Fruit fly (Drosophila melanogaster) whole organism, embryonic: ENCODE data around the gene SamDC.

Experiments used
- CG10274 ChIP-seq: fragments of 200-800 bp; sonication (Bioruptor generic); optimal IDR thresholded peaks from 3 replicates; lab custom pipeline; 2017; ENCODE audit warnings: missing biosample characterization, mild to moderate bottlenecking, missing genetic modification characterization
- CG10959 ChIP-seq: fragments of 200-800 bp; sonication (Bioruptor generic); IDR thresholded peaks from 2 replicates; pipeline ENCODE4 v1.3.6; 2022; ENCODE audit warnings: missing biosample characterization, missing genetic modification characterization
- CG13424 ChIP-seq: fragments of 200-800 bp; sonication (Bioruptor generic); optimal IDR thresholded peaks from 2 replicates; lab custom pipeline; 2019; ENCODE audit warnings: missing biosample characterization, mild to moderate bottlenecking, missing genetic modification characterization, moderate library complexity
- CG13894 ChIP-seq: fragments of 200-800 bp; sonication (Bioruptor generic); optimal IDR thresholded peaks from 3 replicates; lab custom pipeline; 2018; ENCODE audit warnings: missing biosample characterization, mild to moderate bottlenecking, missing genetic modification characterization, moderate library complexity
- CG14441 ChIP-seq: fragments of 200-800 bp; sonication (Bioruptor generic); IDR thresholded peaks from 2 replicates; pipeline ENCODE4 v1.3.6; 2022; ENCODE audit warnings: missing biosample characterization, missing genetic modification characterization
- CG15479 ChIP-seq: fragments of 200-800 bp; sonication (Bioruptor generic); optimal IDR thresholded peaks from 3 replicates; lab custom pipeline; 2019; ENCODE audit warnings: missing biosample characterization, mild to moderate bottlenecking, missing genetic modification characterization, moderate library complexity
- CG1647 ChIP-seq: fragments of 200-800 bp; sonication (Bioruptor generic); optimal IDR thresholded peaks from 3 replicates; lab custom pipeline; 2016; ENCODE audit warnings: missing biosample characterization, missing genetic modification characterization
- CG17359 ChIP-seq: fragments of 200-800 bp; sonication (Bioruptor generic); optimal IDR thresholded peaks from 3 replicates; lab custom pipeline; 2018; ENCODE audit warnings: missing biosample characterization, mild to moderate bottlenecking, missing genetic modification characterization, moderate library complexity
- CG17385 ChIP-seq: fragments of 200-800 bp; sonication (Bioruptor generic); optimal IDR thresholded peaks from 3 replicates; lab custom pipeline; 2018; ENCODE audit warnings: missing biosample characterization, mild to moderate bottlenecking, missing genetic modification characterization
- CG2678 ChIP-seq: fragments of 200-800 bp; sonication (Bioruptor generic); optimal IDR thresholded peaks from 3 replicates; lab custom pipeline; 2019; ENCODE audit warnings: missing biosample characterization, mild to moderate bottlenecking, missing genetic modification characterization, moderate library complexity
- CG2712 ChIP-seq: fragments of 200-800 bp; optimal IDR thresholded peaks from 3 replicates; lab custom pipeline; 2019; ENCODE audit warnings: missing biosample characterization, mild to moderate bottlenecking, missing genetic modification characterization, moderate library complexity
- CG3281 ChIP-seq: fragments of 200-800 bp; sonication (Bioruptor generic); optimal IDR thresholded peaks from 3 replicates; lab custom pipeline; 2017; ENCODE audit warnings: missing biosample characterization, mild to moderate bottlenecking, missing genetic modification characterization
- CG4404 ChIP-seq: fragments of 200-800 bp; sonication (Bioruptor generic); IDR thresholded peaks from 2 replicates; pipeline ENCODE4 v1.3.6; 2022; ENCODE audit warnings: missing biosample characterization, missing genetic modification characterization
- CG6254 ChIP-seq: fragments of 200-800 bp; sonication (Bioruptor generic); optimal IDR thresholded peaks from 3 replicates; lab custom pipeline; 2017; ENCODE audit warnings: mild to moderate bottlenecking, missing biosample characterization, missing genetic modification reagents, missing genetic modification characterization
- CG7928 ChIP-seq: fragments of 200-800 bp; sonication (Bioruptor generic); optimal IDR thresholded peaks from 2 replicates; lab custom pipeline; 2017; ENCODE audit warnings: missing biosample characterization, mild to moderate bottlenecking, missing genetic modification characterization
- CG8290 ChIP-seq, 3 experiments: fragments of 200-800 bp; sonication (Bioruptor generic); optimal IDR thresholded peaks; 2 replicates each; lab custom pipeline; 2016 to 2019; ENCODE audit warnings: missing biosample characterization in 3 of 3, missing genetic modification characterization in 3 of 3, mild to moderate bottlenecking in 2 of 3, moderate library complexity in 1 of 3
- CG9437 ChIP-seq: fragments of 200-800 bp; sonication (Bioruptor generic); optimal IDR thresholded peaks from 2 replicates; lab custom pipeline; 2018; ENCODE audit warnings: missing biosample characterization, mild to moderate bottlenecking, missing genetic modification characterization
- CG9817 ChIP-seq: fragments of 200-800 bp; sonication (Bioruptor generic); optimal IDR thresholded peaks from 2 replicates; lab custom pipeline; 2018; ENCODE audit warnings: missing biosample characterization, mild to moderate bottlenecking, missing genetic modification characterization, moderate library complexity
- Gsc ChIP-seq: fragments of 200-800 bp; sonication (Bioruptor generic); IDR thresholded peaks from 2 replicates; pipeline ENCODE4 v1.3.6; 2022; ENCODE audit warnings: missing biosample characterization, missing genetic modification characterization
- HLH54F ChIP-seq: fragments of 200-800 bp; sonication (Bioruptor generic); optimal IDR thresholded peaks from 3 replicates; lab custom pipeline; 2016; ENCODE audit warnings: missing biosample characterization, missing genetic modification characterization
- Hsf ChIP-seq: fragments of 200-800 bp; sonication (Bioruptor generic); optimal IDR thresholded peaks from 3 replicates; lab custom pipeline; 2016; ENCODE audit warnings: missing biosample characterization, missing genetic modification characterization
- MTF-1 ChIP-seq: fragments of 200-800 bp; sonication (Bioruptor generic); optimal IDR thresholded peaks from 2 replicates; lab custom pipeline; 2018; ENCODE audit warnings: missing biosample characterization, mild to moderate bottlenecking, missing genetic modification characterization, borderline replicate concordance
- Myb ChIP-seq: fragments of 200-800 bp; sonication (Bioruptor generic); optimal IDR thresholded peaks from 2 replicates; lab custom pipeline; 2016; ENCODE audit warnings: missing biosample characterization, missing genetic modification characterization
- Rfx ChIP-seq: fragments of 200-800 bp; sonication (Bioruptor generic); IDR thresholded peaks from 2 replicates; pipeline ENCODE4 v1.3.6; 2022; ENCODE audit warnings: missing biosample characterization, missing genetic modification characterization
- Rx ChIP-seq: fragments of 200-800 bp; sonication (Bioruptor generic); IDR thresholded peaks from 2 replicates; pipeline ENCODE4 v1.3.6; 2022; ENCODE audit warnings: missing biosample characterization, missing genetic modification characterization
- Spps ChIP-seq: fragments of 200-800 bp; sonication (Bioruptor generic); optimal IDR thresholded peaks from 2 replicates; lab custom pipeline; 2018; ENCODE audit warnings: missing biosample characterization, mild to moderate bottlenecking, missing genetic modification characterization
- br ChIP-seq: fragments of >200 bp; optimal IDR thresholded peaks from 2 replicates; lab custom pipeline; 2017
- ci ChIP-seq: fragments of 200-800 bp; sonication (Bioruptor generic); IDR thresholded peaks from 3 replicates; pipeline ENCODE4 v1.3.6; 2022; ENCODE audit warnings: missing biosample characterization, missing genetic modification characterization
- dmrt11E ChIP-seq: fragments of 200-800 bp; sonication (Bioruptor generic); optimal IDR thresholded peaks from 3 replicates; lab custom pipeline; 2018; ENCODE audit warnings: missing biosample characterization, mild to moderate bottlenecking, missing genetic modification characterization, moderate library complexity
- dysf ChIP-seq: fragments of 200-800 bp; sonication (Bioruptor generic); IDR thresholded peaks from 3 replicates; pipeline ENCODE4 v1.3.6; 2022; ENCODE audit warnings: missing biosample characterization, missing genetic modification characterization
- en ChIP-seq: fragments of 200-800 bp; sonication (Bioruptor generic); optimal IDR thresholded peaks from 2 replicates; lab custom pipeline; 2016; ENCODE audit warnings: missing biosample characterization, missing genetic modification characterization
- fd3F ChIP-seq: fragments of 200-800 bp; sonication (Bioruptor generic); optimal IDR thresholded peaks from 2 replicates; lab custom pipeline; 2018; ENCODE audit warnings: missing biosample characterization, mild to moderate bottlenecking, missing genetic modification characterization, moderate library complexity
- fd64A ChIP-seq: fragments of 200-800 bp; sonication (Bioruptor generic); optimal IDR thresholded peaks from 3 replicates; lab custom pipeline; 2018; ENCODE audit warnings: missing biosample characterization, mild to moderate bottlenecking, missing genetic modification characterization
- h ChIP-seq: fragments of >200 bp; optimal IDR thresholded peaks from 2 replicates; lab custom pipeline; 2017
- ham ChIP-seq: fragments of 200-800 bp; sonication (Bioruptor generic); IDR thresholded peaks from 2 replicates; pipeline ENCODE4 v1.3.6; 2022; ENCODE audit warnings: missing biosample characterization, missing genetic modification characterization
- ind ChIP-seq: fragments of 200-800 bp; sonication (Bioruptor generic); optimal IDR thresholded peaks from 3 replicates; lab custom pipeline; 2016; ENCODE audit warnings: missing biosample characterization, missing genetic modification characterization
- lilli ChIP-seq: fragments of 200-800 bp; sonication (Bioruptor generic); optimal IDR thresholded peaks from 3 replicates; lab custom pipeline; 2016; ENCODE audit warnings: missing biosample characterization, missing genetic modification characterization
- nmo ChIP-seq: fragments of 200-800 bp; sonication (Bioruptor generic); optimal IDR thresholded peaks from 2 replicates; lab custom pipeline; 2018; ENCODE audit warnings: missing biosample characterization, mild to moderate bottlenecking, missing genetic modification characterization, moderate library complexity
- onecut ChIP-seq: fragments of 200-800 bp; sonication (Bioruptor generic); IDR thresholded peaks from 2 replicates; pipeline ENCODE4 v1.3.6; 2022; ENCODE audit warnings: missing biosample characterization, missing genetic modification characterization
- psq ChIP-seq: fragments of 200-800 bp; sonication (Bioruptor generic); optimal IDR thresholded peaks from 2 replicates; lab custom pipeline; 2017; ENCODE audit warnings: missing biosample characterization, missing genetic modification characterization
- pzg ChIP-seq: fragments of 200-800 bp; sonication (Bioruptor generic); optimal IDR thresholded peaks from 3 replicates; lab custom pipeline; 2018; ENCODE audit warnings: missing biosample characterization, mild to moderate bottlenecking, missing genetic modification characterization, moderate library complexity
- seq ChIP-seq: fragments of 200-800 bp; sonication (Bioruptor generic); IDR thresholded peaks from 2 replicates; pipeline ENCODE4 v1.3.6; 2022; ENCODE audit warnings: missing biosample characterization, missing genetic modification characterization
- slbo ChIP-seq: fragments of 200-800 bp; sonication (Bioruptor generic); IDR thresholded peaks from 2 replicates; pipeline ENCODE4 v1.3.6; 2022; ENCODE audit warnings: missing biosample characterization, missing genetic modification characterization
- slou ChIP-seq: fragments of 200-800 bp; sonication (Bioruptor generic); optimal IDR thresholded peaks from 3 replicates; lab custom pipeline; 2016; ENCODE audit warnings: missing biosample characterization, missing genetic modification characterization
- sna ChIP-seq: fragments of 200-800 bp; sonication (Bioruptor generic); IDR thresholded peaks from 2 replicates; pipeline ENCODE4 v1.3.6; 2022; ENCODE audit warnings: missing biosample characterization, missing genetic modification characterization; ENCODE audit not compliant: partially characterized antibody
- sob ChIP-seq: fragments of 200-800 bp; sonication (Bioruptor generic); IDR thresholded peaks from 2 replicates; pipeline ENCODE4 v1.3.6; 2022; ENCODE audit warnings: missing biosample characterization, missing genetic modification characterization
- tap ChIP-seq: fragments of 200-800 bp; optimal IDR thresholded peaks from 3 replicates; lab custom pipeline; 2019; ENCODE audit warnings: missing biosample characterization, mild to moderate bottlenecking, missing genetic modification characterization, moderate library complexity
- tgo ChIP-seq: fragments of 200-800 bp; sonication (Bioruptor generic); IDR thresholded peaks from 3 replicates; pipeline ENCODE4 v1.3.6; 2022; ENCODE audit warnings: missing biosample characterization, missing genetic modification characterization
- tio ChIP-seq: fragments of 200-800 bp; sonication (Bioruptor generic); optimal IDR thresholded peaks from 2 replicates; lab custom pipeline; 2017; ENCODE audit warnings: missing biosample characterization, missing genetic modification characterization, inconsistent platforms
- tll ChIP-seq, 2 experiments: fragments of 200-800 bp in 1 of 2; fragments of >200 bp in 1 of 2; sonication (Bioruptor generic) in 1 of 2; optimal IDR thresholded peaks; 2 replicates each; lab custom pipeline; 2017 to 2019; ENCODE audit warnings: missing biosample characterization in 2 of 2, missing genetic modification characterization in 2 of 2, mild to moderate bottlenecking in 1 of 2, moderate library complexity in 1 of 2
- usp ChIP-seq: fragments of >200 bp; optimal IDR thresholded peaks from 2 replicates; lab custom pipeline; 2017; ENCODE audit warnings: missing biosample characterization, missing genetic modification characterization
- vnd ChIP-seq: fragments of 200-800 bp; sonication (Bioruptor generic); IDR thresholded peaks from 3 replicates; pipeline ENCODE4 v1.3.6; 2022; ENCODE audit warnings: missing biosample characterization, missing genetic modification characterization; ENCODE audit not compliant: partially characterized antibody

SamDC gene

DNA sequence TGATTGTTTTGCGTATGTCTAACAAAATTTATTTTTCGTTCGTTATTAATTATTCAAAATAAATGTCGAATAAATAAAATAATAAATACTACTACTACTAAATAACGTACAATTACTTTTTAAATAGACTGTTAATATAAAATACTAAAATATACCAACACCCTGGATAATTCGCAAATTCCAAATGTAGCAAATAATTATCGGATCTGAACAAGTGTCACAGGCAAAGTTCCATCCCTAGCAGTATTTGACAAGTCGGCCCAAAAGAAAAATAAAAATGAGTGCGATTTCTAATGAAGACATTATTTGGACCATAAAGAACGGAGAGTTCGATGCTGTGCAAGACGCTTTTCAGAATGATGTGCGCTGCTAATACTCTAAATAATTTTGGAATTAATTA is 2.1 kb downstream of the SamDC start, which contains the start of gene CG31715 (continued):
- TF ChIP-seq MTF-1 (GFP tag; lab: Kevin White, UChicago), result no peak
- TF ChIP-seq CG10274 (GFP tag; lab: Kevin White, UChicago), result no peak
- no peak for TF ChIP-seq slou (GFP tag; lab: Kevin White, UChicago)
- TF ChIP-seq Hsf (GFP tag; lab: Kevin White, UChicago), result no peak
- no peak for TF ChIP-seq Rfx (GFP tag; lab: Robert Waterston, UW)
- no peak for TF ChIP-seq ci (GFP tag; lab: Robert Waterston, UW)
- no peak for TF ChIP-seq CG17359 (tag; lab: Kevin White, UChicago)
- no peak for TF ChIP-seq tgo (GFP tag; lab: Robert Waterston, UW)
- no peak for TF ChIP-seq dysf (GFP tag; lab: Robert Waterston, UW)
- no peak for TF ChIP-seq psq (GFP tag; lab: Kevin White, UChicago)
- peak; percentile 19 for TF ChIP-seq CG8290 (GFP tag; optimal IDR thresholded peaks at IDR 0.05; lab: Kevin White, UChicago)
- peak in 1 of 2 experiments; percentile 40 for TF ChIP-seq CG8290 (tag; optimal IDR thresholded peaks at IDR 0.05; lab: Kevin White, UChicago)
- TF ChIP-seq CG9437 (GFP tag; lab: Kevin White, UChicago), result no peak
- peak; percentile 42 for TF ChIP-seq pzg
- TF ChIP-seq CG10959 (GFP tag; lab: Robert Waterston, UW), result no peak
- no peak for TF ChIP-seq Rx (GFP tag; lab: Robert Waterston, UW)
- TF ChIP-seq vnd (GFP tag; lab: Robert Waterston, UW), result no peak
- no peak for TF ChIP-seq seq
- no peak for TF ChIP-seq Gsc (GFP tag; lab: Robert Waterston, UW)
- TF ChIP-seq HLH54F (GFP tag; lab: Kevin White, UChicago), result no peak
- no peak for TF ChIP-seq fd3F (GFP tag; lab: Kevin White, UChicago)
- no peak for TF ChIP-seq nmo (GFP tag; lab: Kevin White, UChicago)
- no peak for TF ChIP-seq onecut (GFP tag; lab: Robert Waterston, UW)
- peak; percentile 27 for TF ChIP-seq CG13894 (tag; lab: Kevin White, UChicago)
- TF ChIP-seq CG3281 (GFP tag; lab: Kevin White, UChicago), result no peak
- TF ChIP-seq CG17385 (GFP tag; lab: Kevin White, UChicago), result no peak
- TF ChIP-seq CG14441 (GFP tag; lab: Robert Waterston, UW), result no peak
- TF ChIP-seq dmrt11E, result no peak
- peak; percentile 25 for TF ChIP-seq CG2712 (tag; lab: Kevin White, UChicago)
- no peak for TF ChIP-seq ind (GFP tag; lab: Kevin White, UChicago)
- TF ChIP-seq CG4404 (GFP tag; lab: Robert Waterston, UW), result no peak
- TF ChIP-seq CG15479, result no peak
- TF ChIP-seq h (lab: Kevin White, UChicago), result no peak
- TF ChIP-seq br (lab: Kevin White, UChicago), result no peak
- TF ChIP-seq Spps (tag; lab: Kevin White, UChicago), result no peak
- no peak for TF ChIP-seq CG1647 (GFP tag; lab: Kevin White, UChicago)
- no peak for TF ChIP-seq sob (GFP tag; lab: Robert Waterston, UW)
- TF ChIP-seq tap (tag; lab: Kevin White, UChicago), result no peak
- peak; percentile 30 for TF ChIP-seq CG13424 (tag; lab: Kevin White, UChicago)
- no peak for TF ChIP-seq CG7928 (GFP tag; lab: Kevin White, UChicago)
- TF ChIP-seq Myb (GFP tag; lab: Kevin White, UChicago), result no peak
- TF ChIP-seq tio (GFP tag; lab: Kevin White, UChicago), result no peak
- TF ChIP-seq usp (GFP tag; lab: Kevin White, UChicago), result no peak
- TF ChIP-seq tll (GFP tag; optimal IDR thresholded peaks at IDR 0.05; lab: Kevin White, UChicago), result no peak
- peak; percentile 66 for TF ChIP-seq slbo (GFP tag; lab: Robert Waterston, UW)
- peak; percentile 24 for TF ChIP-seq lilli (GFP tag; lab: Kevin White, UChicago)
- TF ChIP-seq CG6254 (GFP tag; lab: Kevin White, UChicago), result no peak
- no peak for TF ChIP-seq CG9817 (tag; lab: Kevin White, UChicago)
- no peak for TF ChIP-seq fd64A
- TF ChIP-seq ham (GFP tag; lab: Robert Waterston, UW), result no peak
- no peak for TF ChIP-seq sna
- no peak for TF ChIP-seq en (GFP tag; lab: Kevin White, UChicago)
- no peak for TF ChIP-seq CG2678 (tag; lab: Kevin White, UChicago)
